Worm (Caenorhabditis elegans): Measurements from ENCODE around the gene mab-9.
"Not testable (repeated sequence)": the region's sequence is repeated elsewhere in the genome, so short reads cannot be mapped to it uniquely, and the experiment has no call there.

Gene mab-9

DNA sequence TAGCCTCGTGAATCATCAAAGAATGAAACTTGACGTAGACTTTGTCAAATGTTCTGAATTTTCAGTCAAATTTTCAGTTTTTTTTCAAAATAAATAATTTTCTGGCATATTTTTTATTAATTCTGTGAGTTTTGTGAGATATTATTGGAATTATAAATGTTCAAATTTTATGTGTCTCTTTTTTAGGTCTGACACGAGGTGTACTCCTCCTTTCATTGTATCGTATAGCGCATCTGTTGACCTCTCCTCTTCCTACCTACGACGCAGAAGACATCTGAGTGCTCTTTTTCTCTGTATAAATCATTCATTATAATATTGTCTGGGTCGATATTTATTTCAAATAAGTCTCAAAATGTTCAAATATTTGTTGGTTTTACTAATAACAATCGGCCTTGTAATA, 19.4 kb downstream of the mab-9 start, which contains the start of gene T27A1.3:
Gene T27A1.3 (plus strand): TSS at position 301 of the 400 bp plus-strand sequence.
- not testable (repeated sequence) for TF ChIP-seq hmg-20, ceh-91, let-526 (GFP tag; IDR thresholded peaks at IDR 0.05)

DNA sequence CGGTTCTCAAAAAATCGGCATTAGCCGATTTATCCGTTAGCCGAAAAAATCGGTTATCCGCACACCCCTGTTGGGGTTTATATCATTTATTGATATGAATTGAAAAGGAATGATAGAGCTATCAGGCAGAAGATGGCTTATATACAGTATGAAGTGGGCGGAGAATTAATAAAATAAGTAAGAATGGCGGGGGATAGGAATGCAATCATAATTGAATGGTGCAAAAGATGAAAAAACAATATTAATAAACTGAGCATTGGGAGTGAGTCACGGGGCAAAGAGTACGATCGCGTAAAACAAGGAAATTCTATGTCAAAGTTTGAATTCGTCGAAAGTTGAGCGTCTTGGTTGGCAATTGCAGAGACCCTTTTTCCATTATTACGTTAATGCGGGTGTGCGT, 21.0 kb downstream of the mab-9 start, which contains the start of gene T27A1.2:
Gene T27A1.2 (minus strand): TSS at position 101 of the 400 bp plus-strand sequence.
- no peak for TF ChIP-seq F22D6.2 (tag; optimal IDR thresholded peaks at IDR 0.05)

- TF ChIP-seq ztf-18 (tag; optimal IDR thresholded peaks at IDR 0.05) = no peak
- TF ChIP-seq C17E4.6 (GFP tag; IDR thresholded peaks at IDR 0.05) = no peak
- no peak for TF ChIP-seq F37B4.10 (GFP tag; IDR thresholded peaks at IDR 0.05)
- TF ChIP-seq Y53G8AR.9 (GFP tag; conservative IDR thresholded peaks at IDR 0.05) = no peak
- no peak for TF ChIP-seq sea-2 (GFP tag; IDR thresholded peaks at IDR 0.05)
- TF ChIP-seq F49E8.2 (tag; optimal IDR thresholded peaks at IDR 0.05; ENCODE audit: insufficient read depth) = no peak
- no peak for TF ChIP-seq lin-54 (GFP tag; optimal IDR thresholded peaks at IDR 0.05)
- no peak for TF ChIP-seq egl-18 (GFP tag; IDR thresholded peaks at IDR 0.05)
- no peak for TF ChIP-seq tbp1 (GFP tag; optimal IDR thresholded peaks at IDR 0.05)
- TF ChIP-seq bed-2 (GFP tag; IDR thresholded peaks at IDR 0.05) = no peak
- no peak for TF ChIP-seq B0019.2 (GFP tag; conservative IDR thresholded peaks at IDR 0.05)
- no peak for TF ChIP-seq ZK185.1 (tag; optimal IDR thresholded peaks at IDR 0.05; ENCODE audit: poor library complexity, severe bottlenecking)
These were observed 26.6 kb downstream of the mab-9 start for ce11 chrII:542416-542815.

DNA sequence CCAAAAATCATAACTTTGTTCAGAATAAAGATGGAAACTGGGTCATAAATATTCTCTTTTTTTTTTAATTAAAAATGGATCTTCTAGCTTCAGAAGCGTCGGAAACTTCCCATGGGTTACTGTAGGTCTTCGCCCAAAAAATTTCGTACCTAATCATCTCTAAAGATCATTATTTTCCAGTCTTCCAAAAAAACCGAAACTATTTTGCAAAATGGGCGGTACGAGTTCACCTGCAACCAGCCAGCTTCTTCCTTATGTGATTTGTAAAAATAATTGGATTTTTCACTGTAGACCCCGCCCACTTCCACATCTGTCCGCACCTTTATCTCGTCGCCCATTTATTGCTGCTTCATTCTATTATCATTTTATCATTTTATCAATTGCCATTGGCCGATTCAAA, 30.6 kb downstream of the mab-9 start, which contains the start of gene mlt-10:
Gene mlt-10 (plus strand): TSS at position 301 of the 400 bp plus-strand sequence.
- TF ChIP-seq B0261.1 (tag; optimal IDR thresholded peaks at IDR 0.05) (no peak), lin-26 (GFP tag; IDR thresholded peaks at IDR 0.05) (no peak), ZK185.1 (tag; optimal IDR thresholded peaks at IDR 0.05; ENCODE audit: poor library complexity, severe bottlenecking) (no peak), attf-6 (GFP tag; IDR thresholded peaks at IDR 0.05) (no peak), F55B11.4 (tag; optimal IDR thresholded peaks at IDR 0.05; ENCODE audit: borderline replicate concordance, insufficient read depth) (no peak)

DNA sequence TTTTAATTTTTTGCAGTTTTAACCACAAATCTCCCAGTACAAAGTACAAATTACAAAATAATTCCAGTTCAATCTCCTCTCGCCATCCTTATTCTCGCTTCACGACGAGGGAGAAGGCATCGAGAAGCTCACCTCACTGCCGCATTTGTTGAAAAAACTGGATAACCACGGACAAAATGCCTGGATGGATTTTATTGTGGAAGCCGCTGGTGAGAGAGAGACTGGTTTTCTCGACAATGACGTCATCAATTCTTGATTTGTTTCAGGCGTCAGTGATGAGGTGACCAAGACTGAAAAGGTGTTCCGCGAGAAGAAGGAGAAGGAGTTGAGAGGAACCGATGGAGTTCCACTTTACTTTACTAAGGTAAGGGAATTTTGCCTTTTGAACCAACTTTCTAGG, 33.7 kb downstream of the mab-9 start:
- TF ChIP-seq ceh-79 (tag; optimal IDR thresholded peaks at IDR 0.05) (no peak), aptf-3 (GFP tag; IDR thresholded peaks at IDR 0.05) (no peak), madf-8 (GFP tag; conservative IDR thresholded peaks at IDR 0.05) (no peak), let-607 (tag; optimal IDR thresholded peaks at IDR 0.05) (no peak), F57C9.4 (tag; optimal IDR thresholded peaks at IDR 0.05) (no peak), ztf-25 (GFP tag; IDR thresholded peaks at IDR 0.05) (no peak)

DNA sequence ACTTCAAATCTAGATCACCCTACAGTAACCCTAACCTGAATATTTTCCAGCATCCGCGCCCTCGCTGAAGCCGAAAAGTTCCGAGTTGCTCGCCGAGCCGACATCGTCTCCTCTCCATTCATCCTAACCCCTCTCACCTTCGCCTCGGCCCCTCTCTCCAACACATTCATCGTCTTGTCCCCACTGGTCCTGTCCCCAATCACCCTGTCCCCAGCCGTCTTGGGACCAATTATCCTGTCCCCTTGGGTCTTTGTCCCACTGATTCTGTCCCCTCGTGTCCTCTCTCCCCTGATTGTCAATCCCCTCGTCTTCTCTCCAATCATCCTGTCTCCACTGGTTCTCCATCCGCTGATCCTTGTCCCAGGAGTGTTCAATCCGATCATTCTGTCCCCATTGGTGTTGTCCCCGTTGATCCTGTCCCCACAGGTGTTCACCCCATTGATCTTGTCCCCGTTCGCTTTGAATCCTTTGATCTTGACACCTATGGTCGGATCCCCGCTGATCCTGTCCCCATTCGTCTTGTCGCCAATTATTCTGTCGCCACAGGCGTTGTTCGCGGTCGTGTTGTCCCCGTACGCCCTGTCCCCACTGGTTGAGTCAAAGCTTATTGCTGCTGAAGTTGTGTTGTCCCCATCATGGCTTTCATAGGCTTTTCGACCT, 35.6 kb downstream of the mab-9 start, which contains the start of gene lips-7:
Gene lips-7 (plus strand): TSS at position 610 of the 660 bp plus-strand sequence.
- TF ChIP-seq nfya-1 (tag; optimal IDR thresholded peaks at IDR 0.05; ENCODE audit: borderline replicate concordance, insufficient read depth) = peak; percentile 39
- peak; percentile 73 for TF ChIP-seq zfh-2 (GFP tag; conservative IDR thresholded peaks at IDR 0.05)
- TF ChIP-seq snpc-3.4 (tag; optimal IDR thresholded peaks at IDR 0.05) = no peak
